Worm (Caenorhabditis elegans): ENCODE results near the gene F42F12.14.

- no peak for TF ChIP-seq ceh-36 (tag; optimal IDR thresholded peaks at IDR 0.05)
- no peak for TF ChIP-seq hmg-4 (GFP tag; optimal IDR thresholded peaks at IDR 0.05)
- TF ChIP-seq ama-1 (optimal IDR thresholded peaks at IDR 0.05) = no peak
- no peak for TF ChIP-seq tbx-11 (GFP tag; IDR thresholded peaks at IDR 0.05)
Observed at ce11 chrX:12326424-12326823, 22.0 kb upstream of the F42F12.14 start, which contains the start of gene srd-41.

Data from whole organism, early embryonic.